Fruit fly (Drosophila melanogaster) whole organism, pupa: ENCODE data around the gene Iyd.
A peak's percentile ranks its signal among the peaks of the same experiment; 100 is the strongest.

ENCODE experiments used
- CG10348 ChIP-seq: fragments of 200-800 bp; sonication (Bioruptor generic); IDR thresholded peaks from 2 replicates; pipeline ENCODE4 v1.3.6; 2022; ENCODE audit warnings: missing biosample characterization, missing genetic modification characterization
- CG12605 ChIP-seq: fragments of 200-800 bp; sonication (Bioruptor generic); IDR thresholded peaks from 2 replicates; pipeline ENCODE4 v1.3.6; 2022; ENCODE audit warnings: missing biosample characterization, missing genetic modification characterization
- CG13204 ChIP-seq: fragments of 200-800 bp; sonication (Bioruptor generic); optimal IDR thresholded peaks from 2 replicates; lab custom pipeline; 2018; ENCODE audit warnings: missing biosample characterization, mild to moderate bottlenecking, missing genetic modification characterization, moderate library complexity
- CG14655 ChIP-seq: fragments of 200-800 bp; sonication (Bioruptor generic); optimal IDR thresholded peaks from 3 replicates; lab custom pipeline; 2017; ENCODE audit warnings: mild to moderate bottlenecking, missing biosample characterization, missing genetic modification reagents, missing genetic modification characterization
- CG15710 ChIP-seq: fragments of 200-800 bp; sonication (Bioruptor generic); optimal IDR thresholded peaks from 2 replicates; lab custom pipeline; 2018; ENCODE audit warnings: missing biosample characterization, mild to moderate bottlenecking, missing genetic modification characterization, moderate library complexity
- CG17806 ChIP-seq: fragments of 200-800 bp; sonication (Bioruptor generic); optimal IDR thresholded peaks from 2 replicates; lab custom pipeline; 2018; ENCODE audit warnings: missing biosample characterization, mild to moderate bottlenecking, missing genetic modification characterization, moderate library complexity
- CG32121 ChIP-seq: fragments of 200-800 bp; sonication (Bioruptor generic); IDR thresholded peaks from 2 replicates; pipeline ENCODE4 v1.3.6; 2022; ENCODE audit warnings: missing biosample characterization, missing genetic modification characterization
- CG34367 ChIP-seq: fragments of 200-800 bp; sonication (Bioruptor generic); optimal IDR thresholded peaks from 2 replicates; lab custom pipeline; 2018; ENCODE audit warnings: missing biosample characterization, mild to moderate bottlenecking, missing genetic modification characterization
- CG4496 ChIP-seq: fragments of 200-800 bp; sonication (Bioruptor generic); IDR thresholded peaks from 3 replicates; pipeline ENCODE4 v1.3.6; 2022; ENCODE audit warnings: missing biosample characterization, missing genetic modification characterization
- CG8159 ChIP-seq: fragments of 200-800 bp; sonication (Bioruptor generic); optimal IDR thresholded peaks from 3 replicates; lab custom pipeline; 2018; ENCODE audit warnings: missing biosample characterization, mild to moderate bottlenecking, missing genetic modification characterization, moderate library complexity
- CG8301 ChIP-seq: fragments of 200-800 bp; sonication (Bioruptor generic); optimal IDR thresholded peaks from 2 replicates; lab custom pipeline; 2018; ENCODE audit warnings: missing biosample characterization, mild to moderate bottlenecking, missing genetic modification characterization
- CG9948 ChIP-seq: fragments of 200-800 bp; sonication (Bioruptor generic); optimal IDR thresholded peaks from 2 replicates; lab custom pipeline; 2018; ENCODE audit warnings: missing biosample characterization, mild to moderate bottlenecking, missing genetic modification characterization, moderate library complexity
- D1 ChIP-seq: fragments of 200-800 bp; sonication (Bioruptor generic); optimal IDR thresholded peaks from 2 replicates; lab custom pipeline; 2018; ENCODE audit warnings: missing biosample characterization, mild to moderate bottlenecking, missing genetic modification characterization, moderate library complexity
- EcR ChIP-seq: fragments of 200-800 bp; sonication (Bioruptor generic); optimal IDR thresholded peaks from 3 replicates; lab custom pipeline; 2019; ENCODE audit warnings: missing biosample characterization, missing genetic modification characterization, mild to moderate bottlenecking, moderate library complexity, missing genetic modification reagents
- Ets98B ChIP-seq: fragments of 200-800 bp; sonication (Bioruptor generic); IDR thresholded peaks from 2 replicates; pipeline ENCODE4 v1.3.6; 2022; ENCODE audit warnings: missing biosample characterization, missing genetic modification characterization
- Pif1A ChIP-seq: fragments of 200-800 bp; sonication (Bioruptor generic); optimal IDR thresholded peaks from 3 replicates; lab custom pipeline; 2016; ENCODE audit warnings: missing biosample characterization, missing genetic modification characterization
- Pif1B ChIP-seq: fragments of 200-800 bp; sonication (Bioruptor generic); optimal IDR thresholded peaks from 3 replicates; lab custom pipeline; 2016; ENCODE audit warnings: missing biosample characterization, missing genetic modification characterization
- Snoo ChIP-seq: fragments of 200-800 bp; sonication (Bioruptor generic); optimal IDR thresholded peaks from 3 replicates; lab custom pipeline; 2017; ENCODE audit warnings: missing biosample characterization, mild to moderate bottlenecking, missing genetic modification characterization, inconsistent platforms
- fd96Ca ChIP-seq: fragments of 200-800 bp; sonication (Bioruptor generic); IDR thresholded peaks from 3 replicates; pipeline ENCODE4 v1.3.6; 2022; ENCODE audit warnings: missing biosample characterization, missing genetic modification characterization
- gl ChIP-seq: fragments of 200-800 bp; sonication (Bioruptor generic); optimal IDR thresholded peaks from 2 replicates; lab custom pipeline; 2018; ENCODE audit warnings: missing biosample characterization, mild to moderate bottlenecking, missing genetic modification characterization
- rn ChIP-seq: fragments of 200-800 bp; sonication (Bioruptor generic); IDR thresholded peaks from 2 replicates; pipeline ENCODE4 v1.3.6; 2022; ENCODE audit warnings: missing biosample characterization, missing genetic modification characterization

The Iyd gene

DNA sequence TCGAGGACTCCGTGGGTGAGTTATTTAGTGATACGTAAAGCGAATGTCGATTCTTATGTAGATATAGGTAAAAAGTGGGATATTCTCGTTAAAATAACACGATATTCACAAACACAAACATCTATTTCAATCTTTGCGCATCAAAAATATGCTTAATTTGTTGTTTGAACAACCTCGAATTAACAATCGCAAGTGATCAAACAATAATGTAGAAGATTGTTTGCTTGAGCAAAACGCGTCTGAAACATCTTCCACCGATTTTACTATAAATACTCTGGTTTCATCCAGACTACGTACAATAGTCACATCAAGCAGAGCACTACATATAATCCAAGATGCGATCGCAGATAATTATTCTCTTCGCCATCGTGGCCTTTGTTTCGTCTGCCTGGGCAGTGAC, 34.5 kb upstream of the Iyd start, which contains the start of gene nol:
TSS of gene nol (plus strand) at position 301 of the 400 bp plus-strand sequence.
- TF ChIP-seq CG32121 (no peak), D1 (tag; lab: Kevin White, UChicago) (no peak), CG10348 (GFP tag; lab: Robert Waterston, UW) (no peak), CG15710 (tag; lab: Kevin White, UChicago) (no peak), CG12605 (GFP tag; lab: Robert Waterston, UW) (no peak)

DNA sequence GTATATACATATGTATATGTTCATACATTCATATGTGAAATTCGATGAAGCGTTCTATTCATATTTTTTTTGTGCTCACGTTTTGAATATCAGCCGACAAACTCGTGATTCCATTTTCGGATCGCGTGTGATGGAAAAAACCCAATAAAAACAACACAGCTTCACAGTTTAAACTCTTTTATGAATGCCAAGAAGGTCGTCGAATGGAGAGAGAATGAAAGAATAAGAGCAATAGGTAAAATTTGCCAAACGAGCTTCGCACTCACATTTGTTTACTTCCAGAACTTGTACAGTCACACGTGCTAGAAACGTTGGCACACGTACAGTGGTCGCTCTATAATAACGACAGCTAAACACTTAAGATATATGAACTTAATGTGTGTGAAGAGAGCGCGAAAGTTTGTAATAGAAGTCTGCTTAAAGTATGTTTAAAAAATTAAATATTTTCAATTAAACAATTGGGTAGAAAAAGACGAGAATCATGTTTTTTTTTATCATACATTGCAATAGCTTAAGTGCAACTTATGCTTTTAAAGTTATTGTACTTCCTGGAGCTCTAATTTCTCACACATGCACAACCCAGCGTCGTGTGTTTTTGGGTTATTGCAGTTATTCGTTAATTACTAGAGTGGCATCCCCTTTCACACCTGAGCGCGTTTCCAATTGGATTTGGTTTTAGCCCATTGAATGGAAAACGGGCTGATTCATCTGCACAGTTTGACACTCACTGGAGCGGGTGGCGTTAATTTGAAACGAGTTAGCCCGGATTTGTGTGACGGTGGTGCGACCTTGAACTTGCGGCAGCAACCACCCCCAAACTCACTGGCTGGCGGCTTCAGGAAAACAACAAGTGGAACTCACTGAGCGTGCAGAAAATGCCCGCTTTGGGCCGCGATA, 29.8 kb upstream of the Iyd start:
- TF ChIP-seq CG14655 (GFP tag; lab: Kevin White, UChicago): no peak
- no peak for TF ChIP-seq gl
- no peak for TF ChIP-seq CG8159 (tag; lab: Kevin White, UChicago)
- no peak for TF ChIP-seq CG15710 (tag; lab: Kevin White, UChicago)
- no peak for TF ChIP-seq CG12605 (GFP tag; lab: Robert Waterston, UW)
- TF ChIP-seq Pif1A: no peak
- TF ChIP-seq Pif1B (GFP tag; lab: Kevin White, UChicago): no peak
- no peak for TF ChIP-seq fd96Ca (GFP tag; lab: Robert Waterston, UW)
- no peak for TF ChIP-seq CG9948 (tag; lab: Kevin White, UChicago)
- no peak for TF ChIP-seq rn (GFP tag; lab: Robert Waterston, UW)
- TF ChIP-seq Snoo (tag; lab: Kevin White, UChicago): no peak
- no peak for TF ChIP-seq CG32121
- no peak for TF ChIP-seq Ets98B (GFP tag; lab: Robert Waterston, UW)

DNA sequence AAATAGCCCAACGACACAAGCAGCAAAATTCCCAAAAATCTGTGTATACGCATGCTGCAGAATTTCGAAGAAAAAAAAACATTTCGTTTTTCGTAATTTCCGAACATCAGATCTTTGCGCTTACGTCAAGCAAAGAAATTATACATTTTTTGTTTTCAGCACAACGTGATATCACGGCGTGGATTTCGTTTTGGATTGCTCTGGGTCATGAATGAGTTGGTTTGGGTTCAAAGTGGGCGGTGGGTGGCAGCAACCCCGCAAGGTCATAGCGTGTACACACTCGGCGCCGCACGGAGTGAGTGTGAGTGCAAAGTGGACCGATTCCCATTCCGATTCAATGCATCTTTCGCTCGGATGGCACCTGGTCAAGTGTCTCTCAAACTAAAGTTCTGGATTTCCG, 28.8 kb upstream of the Iyd start:
- TF ChIP-seq CG8301 (tag; lab: Kevin White, UChicago): no peak
- no peak for TF ChIP-seq CG10348 (GFP tag; lab: Robert Waterston, UW)
- TF ChIP-seq CG9948 (tag; lab: Kevin White, UChicago): no peak
- no peak for TF ChIP-seq fd96Ca (GFP tag; lab: Robert Waterston, UW)
- TF ChIP-seq CG15710 (tag; lab: Kevin White, UChicago): no peak
- TF ChIP-seq Pif1A: no peak
- no peak for TF ChIP-seq Snoo (tag; lab: Kevin White, UChicago)
- no peak for TF ChIP-seq CG14655 (GFP tag; lab: Kevin White, UChicago)
- no peak for TF ChIP-seq CG4496
- TF ChIP-seq CG32121: no peak
- TF ChIP-seq D1 (tag; lab: Kevin White, UChicago): no peak
- no peak for TF ChIP-seq CG34367 (tag; lab: Kevin White, UChicago)
- no peak for TF ChIP-seq CG8159 (tag; lab: Kevin White, UChicago)

DNA sequence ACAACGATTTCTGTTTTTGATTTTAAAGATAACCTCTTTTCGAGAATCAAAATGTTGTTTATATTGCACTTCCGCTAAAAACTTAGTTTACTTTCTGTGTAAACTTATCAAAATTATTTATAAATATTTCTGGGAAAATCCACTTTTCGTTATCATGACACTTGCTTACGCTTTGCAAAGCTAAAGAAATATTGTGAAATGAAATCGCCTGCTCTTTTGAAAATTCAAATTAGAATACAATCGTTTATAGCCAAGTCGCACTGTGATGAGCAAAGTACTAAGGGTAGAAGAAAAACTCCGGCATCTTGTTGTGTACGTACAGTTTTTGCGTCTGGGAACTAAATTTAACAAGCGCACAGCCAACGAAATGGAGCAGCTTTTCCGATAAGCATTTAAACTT, 28.4 kb upstream of the Iyd start:
- no peak for TF ChIP-seq CG10348 (GFP tag; lab: Robert Waterston, UW)
- no peak for TF ChIP-seq fd96Ca (GFP tag; lab: Robert Waterston, UW)
- TF ChIP-seq CG14655 (GFP tag; lab: Kevin White, UChicago): peak; percentile 47
- TF ChIP-seq CG9948 (tag; lab: Kevin White, UChicago): no peak

DNA sequence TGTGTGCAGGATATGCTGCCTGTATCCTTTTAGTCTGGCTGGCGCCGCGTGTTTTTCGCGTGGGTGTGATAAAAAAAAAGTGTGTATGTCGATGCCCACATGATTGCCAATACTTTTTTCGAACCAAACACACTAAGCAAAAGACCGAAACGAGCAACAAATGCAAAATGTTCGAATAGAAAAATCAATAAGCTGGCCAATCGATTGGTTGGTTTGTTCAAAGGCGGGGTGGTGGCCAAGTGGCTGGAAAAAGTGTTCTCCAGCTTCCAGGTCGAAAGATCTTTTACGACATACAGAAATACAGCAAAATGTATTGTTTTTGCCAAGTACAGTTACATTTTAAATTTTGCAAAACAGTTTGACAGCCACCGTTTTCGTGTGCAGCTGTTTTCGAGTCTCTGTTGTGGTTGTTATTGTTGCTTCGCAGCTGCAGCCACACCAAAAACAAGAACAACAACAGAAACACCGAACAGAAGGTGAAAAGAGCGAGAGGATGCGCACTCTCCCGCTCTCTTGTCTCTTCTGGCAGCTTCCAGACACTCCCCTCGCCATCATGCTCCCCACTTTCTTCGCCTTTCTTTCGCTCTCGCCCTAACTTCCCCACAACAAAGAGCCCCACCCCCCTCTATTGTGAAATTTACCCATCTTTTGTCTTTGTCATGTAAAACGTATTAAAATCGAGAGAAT, 27.7 kb upstream of the Iyd start:
- TF ChIP-seq CG4496 (0 out of 3 replicates have a peak, but pooled peaks have one; percentile 11), CG32121 (no peak)
- TF ChIP-seq, all 21 proteins: peak for 1

DNA sequence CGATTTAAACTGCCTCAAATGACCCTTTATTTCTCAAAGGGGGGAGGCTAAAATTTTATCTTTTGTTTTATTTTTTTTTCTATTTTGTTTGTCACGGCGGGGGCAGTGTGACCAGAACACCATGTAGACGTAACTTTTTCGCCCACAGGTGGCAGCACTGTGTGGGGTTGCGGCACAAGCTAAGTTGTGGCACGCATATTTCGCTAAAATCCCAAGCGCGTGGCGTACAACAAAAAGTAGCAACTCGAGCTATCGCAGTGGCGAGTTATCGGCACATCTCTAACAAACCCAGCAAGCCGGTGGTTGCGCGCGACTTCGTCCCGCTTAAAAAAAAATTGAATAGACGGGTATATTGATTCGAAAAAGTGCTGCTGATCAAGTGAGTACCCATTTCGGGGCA, 27.0 kb upstream of the Iyd start, which contains the start of the genes Ufd1 and NaPi-III:
TSS of gene Ufd1 (minus strand) at position 129 of the 400 bp plus-strand sequence.
TSS of gene NaPi-III (plus strand) at position 261 of the 400 bp plus-strand sequence.
- peak; percentile 43 for TF ChIP-seq Snoo (tag; lab: Kevin White, UChicago)
- TF ChIP-seq gl: no peak
- TF ChIP-seq CG4496: peak; percentile 76
- TF ChIP-seq CG13204 (GFP tag; lab: Kevin White, UChicago): no peak
- TF ChIP-seq EcR (GFP tag; lab: Kevin White, UChicago): no peak
- TF ChIP-seq CG12605 (GFP tag; lab: Robert Waterston, UW): no peak
- peak; percentile 1 for TF ChIP-seq Pif1A
- TF ChIP-seq Pif1B (GFP tag; lab: Kevin White, UChicago): no peak
- peak; percentile 69 for TF ChIP-seq CG32121
- TF ChIP-seq CG8159 (tag; lab: Kevin White, UChicago): no peak
- TF ChIP-seq CG15710 (tag; lab: Kevin White, UChicago): peak; percentile 31
- TF ChIP-seq CG10348 (GFP tag; lab: Robert Waterston, UW): no peak
- TF ChIP-seq CG17806: no peak
- 0 out of 2 replicates have a peak, but pooled peaks have one; percentile 23 for TF ChIP-seq rn (GFP tag; lab: Robert Waterston, UW)
- TF ChIP-seq CG14655 (GFP tag; lab: Kevin White, UChicago): no peak
- peak; percentile 76 for TF ChIP-seq Ets98B (GFP tag; lab: Robert Waterston, UW)
- TF ChIP-seq fd96Ca (GFP tag; lab: Robert Waterston, UW): 0 out of 3 replicates have a peak, but pooled peaks have one; percentile 24
- TF ChIP-seq CG34367 (tag; lab: Kevin White, UChicago): no peak
- no peak for TF ChIP-seq CG9948 (tag; lab: Kevin White, UChicago)
- no peak for TF ChIP-seq D1 (tag; lab: Kevin White, UChicago)
- TF ChIP-seq CG8301 (tag; lab: Kevin White, UChicago): no peak
